Worm (Caenorhabditis elegans) whole organism, late embryonic: ENCODE measurements around the gene F46B3.14.

Experiments used
- C38D4.7 ChIP-seq: fragments of 200-800 bp; sonication (Bioruptor generic); optimal IDR thresholded peaks from 2 replicates; lab custom pipeline; 2018; ENCODE audit warnings: mild to moderate bottlenecking, missing genetic modification characterization, moderate library complexity, missing compliant biosample characterization
- K09A11.1 ChIP-seq: sonication (generic microtip); optimal IDR thresholded peaks from 2 replicates; lab custom pipeline; 2017; ENCODE audit warnings: antibody characterized with exemption, mild to moderate bottlenecking, missing genetic modification characterization, missing compliant biosample characterization; ENCODE audit not compliant: insufficient read depth
- Y22D7AL.16 ChIP-seq: sonication (generic microtip); optimal IDR thresholded peaks from 2 replicates; lab custom pipeline; 2016; ENCODE audit warnings: missing genetic modification characterization, missing compliant biosample characterization
- ama-1 ChIP-seq: fragments of 150-350 bp; optimal IDR thresholded peaks from 2 replicates; lab custom pipeline; 2014
- ceh-14 ChIP-seq: sonication (generic microtip); optimal IDR thresholded peaks from 2 replicates; lab custom pipeline; 2016; ENCODE audit warnings: missing genotype, missing genetic modification characterization, missing compliant biosample characterization
- ceh-22 ChIP-seq: sonication (generic microtip); optimal IDR thresholded peaks from 2 replicates; lab custom pipeline; 2017; ENCODE audit warnings: missing biosample characterization, missing genetic modification characterization
- ceh-31 ChIP-seq: sonication (generic microtip); optimal IDR thresholded peaks from 2 replicates; lab custom pipeline; 2016; ENCODE audit warnings: missing genetic modification characterization, missing compliant biosample characterization
- ceh-48 ChIP-seq: sonication (generic microtip); optimal IDR thresholded peaks from 2 replicates; lab custom pipeline; 2016; ENCODE audit warnings: missing genetic modification characterization, inconsistent platforms, missing compliant biosample characterization
- ceh-9 ChIP-seq: sonication (generic microtip); optimal IDR thresholded peaks from 2 replicates; lab custom pipeline; 2016; ENCODE audit warnings: mild to moderate bottlenecking, missing genetic modification characterization, inconsistent platforms, missing compliant biosample characterization
- che-1 ChIP-seq: sonication (generic microtip); optimal IDR thresholded peaks from 2 replicates; lab custom pipeline; 2016; ENCODE audit warnings: mild to moderate bottlenecking, missing genetic modification characterization, missing compliant biosample characterization
- dmd-4 ChIP-seq: sonication (generic microtip); optimal IDR thresholded peaks from 2 replicates; lab custom pipeline; 2016; ENCODE audit warnings: borderline replicate concordance, missing genetic modification characterization, missing compliant biosample characterization
- dve-1 ChIP-seq: sonication (generic microtip); optimal IDR thresholded peaks from 2 replicates; lab custom pipeline; 2017; ENCODE audit warnings: antibody characterized with exemption, mild to moderate bottlenecking, missing genetic modification characterization, missing compliant biosample characterization
- eyg-1 ChIP-seq: sonication (generic microtip); optimal IDR thresholded peaks from 2 replicates; lab custom pipeline; 2016; ENCODE audit warnings: missing genotype, missing genetic modification characterization, missing compliant biosample characterization
- gmeb-2 ChIP-seq: sonication (generic microtip); optimal IDR thresholded peaks from 2 replicates; lab custom pipeline; 2016; ENCODE audit warnings: missing genetic modification characterization, inconsistent platforms, missing compliant biosample characterization
- hlh-13 ChIP-seq: fragments of 200-800 bp; sonication (Bioruptor generic); optimal IDR thresholded peaks from 2 replicates; lab custom pipeline; 2018; ENCODE audit warnings: mild to moderate bottlenecking, missing genetic modification characterization, missing compliant biosample characterization
- hlh-15 ChIP-seq: sonication (generic microtip); optimal IDR thresholded peaks from 2 replicates; lab custom pipeline; 2016; ENCODE audit warnings: missing genetic modification characterization, missing compliant biosample characterization
- hlh-30 ChIP-seq: sonication (generic microtip); optimal IDR thresholded peaks from 2 replicates; lab custom pipeline; 2017; ENCODE audit warnings: antibody characterized with exemption, missing genetic modification characterization, missing compliant biosample characterization; ENCODE audit not compliant: insufficient read depth
- hlh-8 ChIP-seq: sonication (generic microtip); optimal IDR thresholded peaks from 2 replicates; lab custom pipeline; 2016; ENCODE audit warnings: missing genotype, missing genetic modification characterization, missing compliant biosample characterization
- lim-6 ChIP-seq: sonication (generic microtip); optimal IDR thresholded peaks from 2 replicates; lab custom pipeline; 2016; ENCODE audit warnings: missing genetic modification characterization, missing compliant biosample characterization
- madf-2 ChIP-seq: sonication (generic microtip); optimal IDR thresholded peaks from 2 replicates; lab custom pipeline; 2017; ENCODE audit warnings: missing genetic modification characterization, missing compliant biosample characterization
- mec-3 ChIP-seq: sonication (generic microtip); optimal IDR thresholded peaks from 2 replicates; lab custom pipeline; 2016; ENCODE audit warnings: borderline replicate concordance, missing genetic modification characterization, missing compliant biosample characterization
- nfya-1 ChIP-seq: sonication (generic microtip); optimal IDR thresholded peaks from 2 replicates; lab custom pipeline; 2017; ENCODE audit warnings: missing genetic modification characterization, mild to moderate bottlenecking, missing compliant biosample characterization, antibody characterized with exemption, moderate library complexity
- nhr-232 ChIP-seq: sonication (generic microtip); optimal IDR thresholded peaks from 2 replicates; lab custom pipeline; 2016; ENCODE audit warnings: missing genetic modification characterization, missing compliant biosample characterization
- odd-2 ChIP-seq: sonication (generic microtip); optimal IDR thresholded peaks from 2 replicates; lab custom pipeline; 2017; ENCODE audit warnings: antibody characterized with exemption, mild to moderate bottlenecking, missing genetic modification characterization, missing compliant biosample characterization
- pag-3 ChIP-seq: sonication (generic microtip); optimal IDR thresholded peaks from 2 replicates; lab custom pipeline; 2016; ENCODE audit warnings: missing compliant biosample characterization, missing genetic modification characterization, borderline replicate concordance
- pha-2 ChIP-seq: sonication (generic microtip); optimal IDR thresholded peaks from 2 replicates; lab custom pipeline; 2017; ENCODE audit warnings: mild to moderate bottlenecking, missing genetic modification characterization, missing compliant biosample characterization
- pha-4 ChIP-seq: fragments of 150-350 bp; optimal IDR thresholded peaks from 2 replicates; lab custom pipeline; 2018; ENCODE audit warnings: missing biosample characterization, missing genetic modification reagents, missing genetic modification characterization
- pros-1 ChIP-seq: fragments of 150-350 bp; optimal IDR thresholded peaks from 2 replicates; lab custom pipeline; 2014; ENCODE audit warnings: missing biosample characterization, missing genetic modification reagents, missing genetic modification characterization
- ref-2 ChIP-seq: sonication (generic microtip); optimal IDR thresholded peaks from 2 replicates; lab custom pipeline; 2016; ENCODE audit warnings: missing genetic modification characterization, missing compliant biosample characterization
- sdc-2 ChIP-seq: sonication (generic microtip); optimal IDR thresholded peaks from 2 replicates; lab custom pipeline; 2016; ENCODE audit warnings: missing genotype, missing genetic modification characterization, missing compliant biosample characterization
- sox-2 ChIP-seq: fragments of 200-800 bp; sonication (Bioruptor generic); IDR thresholded peaks from 2 replicates; pipeline ENCODE4 v1.3.6; 2022; ENCODE audit warnings: missing genetic modification reagents, missing genetic modification characterization, missing compliant biosample characterization
- unc-3 ChIP-seq, 2 experiments: fragments of 200-800 bp in 1 of 2; sonication (Bioruptor generic) in 1 of 2; sonication (generic microtip) in 1 of 2; conservative IDR thresholded peaks in 1 of 2; optimal IDR thresholded peaks in 1 of 2; 2 replicates each; pipeline versions ENCODE4 v1.3.6 to Lab custom; 2016 to 2022; ENCODE audit warnings: missing compliant biosample characterization in 2 of 2, missing genetic modification characterization in 2 of 2, missing genetic modification reagents in 1 of 2
- unc-42 ChIP-seq: sonication (generic microtip); optimal IDR thresholded peaks from 2 replicates; lab custom pipeline; 2016; ENCODE audit warnings: missing genotype, missing genetic modification characterization, missing compliant biosample characterization
- unc-55 ChIP-seq: sonication (generic microtip); optimal IDR thresholded peaks from 2 replicates; lab custom pipeline; 2017; ENCODE audit warnings: missing biosample characterization, missing genetic modification reagents, missing genetic modification characterization
- unc-86 ChIP-seq: sonication (generic microtip); optimal IDR thresholded peaks from 2 replicates; lab custom pipeline; 2016; ENCODE audit warnings: missing genetic modification characterization, missing compliant biosample characterization
- zip-5 ChIP-seq: sonication (generic microtip); optimal IDR thresholded peaks from 2 replicates; lab custom pipeline; 2016; ENCODE audit warnings: missing genetic modification characterization, missing compliant biosample characterization

The F46B3.14 gene

ce11 chrV:20638344-20638743 is 7.2 kb upstream of the F46B3.14 start, which contains the start of gene Y44A6B.3:
Y44A6B.3 (minus strand) TSS chrV:20638444.
- TF ChIP-seq dve-1 (tag; lab: Kevin White, UChicago) (no peak), ceh-14 (tag; lab: Kevin White, UChicago) (no peak)

DNA sequence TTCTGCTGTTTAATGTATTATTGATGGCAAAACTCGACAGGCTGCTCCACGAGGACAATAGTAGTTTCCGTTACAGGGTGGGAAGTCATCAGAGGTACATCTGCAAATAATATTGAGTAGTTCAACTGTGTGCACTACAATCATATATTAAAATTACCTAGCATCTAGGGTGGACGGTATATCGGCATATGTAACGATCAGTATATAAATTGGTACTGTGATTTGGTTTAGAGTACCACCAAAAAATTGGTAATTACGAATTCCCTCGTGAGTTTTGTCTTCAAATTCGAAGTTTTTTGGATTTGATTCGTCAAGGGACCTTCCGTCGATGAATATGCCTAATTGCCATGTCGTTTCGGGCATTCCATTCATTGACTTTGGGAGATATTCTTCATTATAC is 5.7 kb upstream of the F46B3.14 start, which contains the start of gene ttr-13:
TSS of gene ttr-13 (minus strand) at position 101 of the 400 bp plus-strand sequence.
- TF ChIP-seq pha-4 (tag; lab: Kevin White, UChicago) = no peak

DNA sequence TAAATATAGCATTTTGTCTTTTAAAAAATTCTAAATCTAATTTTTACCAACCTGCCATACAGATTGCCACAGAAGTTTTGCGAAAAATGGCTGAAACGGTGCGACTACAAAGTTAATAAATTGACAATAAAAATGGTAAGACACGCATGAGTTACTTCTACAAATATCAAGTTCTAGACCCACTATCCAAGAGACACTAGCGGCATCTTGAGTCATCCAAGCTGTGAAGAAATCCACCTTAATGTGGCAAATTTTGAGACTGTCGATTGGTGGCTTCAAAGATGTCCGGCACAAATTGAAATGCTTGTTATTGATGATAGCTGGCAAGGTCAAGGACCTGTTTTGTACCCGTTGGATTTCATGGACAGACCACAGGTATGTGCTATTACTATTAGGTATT is 3.2 kb upstream of the F46B3.14 start, which contains the start of gene F46B3.16:
TSS of gene F46B3.16 (plus strand) at position 301 of the 400 bp plus-strand sequence.
- TF ChIP-seq Y22D7AL.16 (tag; lab: Kevin White, UChicago) (no peak), sox-2 (GFP tag; lab: Robert Waterston, UW) (no peak), C38D4.7 (GFP tag; lab: Kevin White, UChicago) (no peak), ceh-31 (tag; lab: Kevin White, UChicago) (no peak), ama-1 (lab: Kevin White, UChicago) (no peak), unc-55 (GFP tag; lab: Kevin White, UChicago) (no peak), pha-2 (tag; lab: Kevin White, UChicago) (no peak), gmeb-2 (tag; lab: Kevin White, UChicago) (no peak), hlh-13 (GFP tag; lab: Kevin White, UChicago) (no peak), dve-1 (tag; lab: Kevin White, UChicago) (no peak), unc-86 (tag; lab: Kevin White, UChicago) (no peak), lim-6 (tag; lab: Kevin White, UChicago) (no peak), madf-2 (tag; lab: Kevin White, UChicago) (no peak), ceh-22 (tag; lab: Kevin White, UChicago) (no peak), K09A11.1 (tag; lab: Kevin White, UChicago) (no peak), sdc-2 (tag; lab: Kevin White, UChicago) (no peak)

- no peak for TF ChIP-seq hlh-15 (tag; lab: Kevin White, UChicago)
- TF ChIP-seq eyg-1 (tag; lab: Kevin White, UChicago) = no peak
- TF ChIP-seq dmd-4 (tag; lab: Kevin White, UChicago) = no peak
- no peak for TF ChIP-seq C38D4.7 (GFP tag; lab: Kevin White, UChicago)
- no peak for TF ChIP-seq pha-2 (tag; lab: Kevin White, UChicago)
Observed at ce11 chrV:20633619-20634018, 2.5 kb upstream of the F46B3.14 start, which contains the start of gene F46B3.15. F46B3.15 (minus strand) TSS chrV:20633719.

ce11 chrV:20626043-20626761 is 5.0 kb downstream of the F46B3.14 start, which contains the start of the genes F46B3.9 and srz-18:
F46B3.9 (minus strand) TSS chrV:20626143.
srz-18 (plus strand) TSS chrV:20626711.
- TF ChIP-seq unc-55 (GFP tag; lab: Kevin White, UChicago) = no peak
- TF ChIP-seq C38D4.7 (GFP tag; lab: Kevin White, UChicago) = no peak
- TF ChIP-seq odd-2 (tag; lab: Kevin White, UChicago) = no peak
- no peak for TF ChIP-seq unc-3 (GFP tag; conservative IDR thresholded peaks at IDR 0.05; lab: Robert Waterston, UW)
- TF ChIP-seq unc-3 (tag; optimal IDR thresholded peaks at IDR 0.05; lab: Kevin White, UChicago) = no peak
- no peak for TF ChIP-seq unc-42 (tag; lab: Kevin White, UChicago)
- TF ChIP-seq ceh-31 (tag; lab: Kevin White, UChicago) = no peak
- TF ChIP-seq nhr-232 (tag; lab: Kevin White, UChicago) = no peak
- no peak for TF ChIP-seq pag-3 (tag; lab: Kevin White, UChicago)
- TF ChIP-seq hlh-8 (tag; lab: Kevin White, UChicago) = no peak
- TF ChIP-seq ref-2 (tag; lab: Kevin White, UChicago) = no peak
- TF ChIP-seq dve-1 (tag; lab: Kevin White, UChicago) = no peak
- no peak for TF ChIP-seq pros-1 (tag; lab: Kevin White, UChicago)
- no peak for TF ChIP-seq ceh-48
- TF ChIP-seq hlh-30 (tag; lab: Kevin White, UChicago) = no peak
- TF ChIP-seq mec-3 (tag; lab: Kevin White, UChicago) = no peak
- TF ChIP-seq che-1 = no peak
- TF ChIP-seq ceh-9 (tag; lab: Kevin White, UChicago) = no peak
- no peak for TF ChIP-seq nfya-1 (tag; lab: Kevin White, UChicago)
- TF ChIP-seq zip-5 (tag; lab: Kevin White, UChicago) = no peak
- TF ChIP-seq, all 69 proteins: peak for 0
